Fruit fly (Drosophila melanogaster) S2 (cell line): ENCODE data around the gene MESR6.

Experiments
- CG8478 ChIP-seq: fragments of >200 bp; optimal IDR thresholded peaks from 2 replicates; lab custom pipeline; 2018
- CTCF ChIP-seq, 2 experiments: fragments of >200 bp; optimal IDR thresholded peaks; 2 replicates each; lab custom pipeline; 2018

- TF ChIP-seq CG8478 (lab: Kevin White, UChicago): no peak
- TF ChIP-seq CTCF (optimal IDR thresholded peaks at IDR 0.05; lab: Kevin White, UChicago): no peak
Measured at dm6 chr3L:19063410-19063752, 29.1 kb upstream of the MESR6 start.
